Fruit fly (Drosophila melanogaster): ENCODE data around the gene CG6277.
A peak's percentile ranks its signal among the peaks of the same experiment; 100 is the strongest.

- TF ChIP-seq Ets98B (GFP tag; IDR thresholded peaks at IDR 0.05): peak; percentile 93
- TF ChIP-seq D1 (tag; optimal IDR thresholded peaks at IDR 0.05): peak; percentile 84
- TF ChIP-seq CG34367 (tag; optimal IDR thresholded peaks at IDR 0.05): peak; percentile 68
- peak; percentile 86 for TF ChIP-seq CG14655 (GFP tag; optimal IDR thresholded peaks at IDR 0.05)
- TF ChIP-seq Pif1B (GFP tag; optimal IDR thresholded peaks at IDR 0.05): peak; percentile 90
- peak; percentile 98 for TF ChIP-seq CG4496 (GFP tag; IDR thresholded peaks at IDR 0.05)
Observed at dm6 chr3R:26988412-26988981, 34.5 kb downstream of the CG6277 start, which contains the start of gene CG31075.

Data from whole organism, pupa.